Fruit fly (Drosophila melanogaster) S2 (cell line): Measurements from ENCODE around the gene CG33060.

Experiments
- CG8478 ChIP-seq: fragments of >200 bp; optimal IDR thresholded peaks from 2 replicates; lab custom pipeline; 2018
- CTCF ChIP-seq, 2 experiments: fragments of >200 bp; optimal IDR thresholded peaks; 2 replicates each; lab custom pipeline; 2018

DNA sequence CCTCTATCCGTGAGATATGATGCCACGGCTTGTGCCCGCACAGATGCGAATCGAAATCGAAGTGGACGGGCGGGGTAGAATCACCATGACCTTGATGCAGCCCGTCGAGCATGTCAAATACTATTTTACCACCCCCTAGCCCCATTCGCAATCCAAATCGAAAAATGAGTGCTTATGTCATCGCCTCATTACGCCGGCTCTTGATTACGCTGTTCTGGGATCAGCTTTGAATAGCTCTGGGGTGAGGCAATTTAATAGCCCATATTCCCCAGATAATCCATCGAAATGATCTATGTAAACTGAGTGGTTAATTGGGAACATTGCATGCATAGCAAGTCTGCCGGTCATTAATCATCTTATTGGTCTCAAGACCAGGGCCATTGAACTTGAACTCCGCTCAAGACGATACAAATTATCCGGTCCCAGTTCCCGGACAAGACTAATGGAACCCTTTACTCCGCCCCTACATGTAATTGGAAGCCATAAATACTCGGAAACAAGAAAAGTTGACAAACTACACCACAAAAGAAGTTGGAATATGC is 26.4 kb downstream of the CG33060 start:
- TF ChIP-seq CG8478 (lab: Kevin White, UChicago) (no peak), CTCF (optimal IDR thresholded peaks at IDR 0.05; lab: Kevin White, UChicago) (no peak)
